Worm (Caenorhabditis elegans): ENCODE measurements around the gene F41C3.7.

- TF ChIP-seq him-1 (tag; optimal IDR thresholded peaks at IDR 0.05) (no peak), dao-5 (tag; optimal IDR thresholded peaks at IDR 0.05) (no peak)
Observed at ce11 chrII:4755654-4756053, 25.8 kb downstream of the F41C3.7 start.
